Worm (Caenorhabditis elegans) whole organism, L2 larva: Measurements from ENCODE around the gene F20D6.6.

ENCODE experiments used
- aly-2 ChIP-seq: fragments of 150-350 bp; optimal IDR thresholded peaks from 2 replicates; lab custom pipeline; 2014; ENCODE audit warnings: missing biosample characterization, missing genetic modification characterization
- crh-2 ChIP-seq: sonication (generic microtip); optimal IDR thresholded peaks from 2 replicates; lab custom pipeline; 2017; ENCODE audit warnings: missing biosample characterization, missing genetic modification characterization
- fos-1 ChIP-seq: fragments of 150-350 bp; optimal IDR thresholded peaks from 2 replicates; lab custom pipeline; 2014; ENCODE audit warnings: missing biosample characterization, missing genetic modification characterization
- nhr-237 ChIP-seq: fragments of 150-350 bp; optimal IDR thresholded peaks from 2 replicates; lab custom pipeline; 2014; ENCODE audit warnings: missing biosample characterization, missing genetic modification characterization
- nhr-25 ChIP-seq: fragments of 150-350 bp; sonication (generic microtip); optimal IDR thresholded peaks from 3 replicates; lab custom pipeline; 2014; ENCODE audit warnings: missing biosample characterization, missing genetic modification characterization
- peb-1 ChIP-seq: fragments of 150-350 bp; optimal IDR thresholded peaks from 2 replicates; lab custom pipeline; 2014; ENCODE audit warnings: missing biosample characterization, missing genetic modification characterization

DNA sequence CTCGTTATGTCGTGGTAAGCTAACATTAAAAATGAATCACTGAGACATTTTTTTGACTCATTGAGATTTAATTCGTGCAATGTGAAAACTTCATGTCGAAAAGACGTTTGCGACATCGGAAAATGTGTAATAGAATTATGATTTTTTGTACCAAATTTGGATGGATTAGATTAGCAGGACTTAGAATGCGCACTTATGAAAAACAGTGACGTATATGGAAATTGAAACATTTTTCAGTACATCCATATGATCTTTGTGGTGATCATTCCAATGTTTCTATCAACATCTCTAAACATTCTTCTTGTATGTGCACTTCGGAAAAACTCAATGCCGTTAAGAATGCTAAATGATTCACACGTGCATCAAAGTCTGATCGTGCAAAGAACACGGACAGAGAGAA lies 15.2 kb upstream of the F20D6.6 start:
- TF ChIP-seq nhr-25 (tag; lab: Kevin White, UChicago) (no peak), peb-1 (tag; lab: Kevin White, UChicago) (no peak), aly-2 (tag; lab: Kevin White, UChicago) (no peak), fos-1 (tag; lab: Kevin White, UChicago) (no peak), nhr-237 (tag; lab: Kevin White, UChicago) (no peak), crh-2 (tag; lab: Kevin White, UChicago) (no peak)
